Fruit fly (Drosophila melanogaster): ENCODE data around the gene CG14200.

The CG14200 gene

dm6 chrX:19479869-19480326 lies 15.4 kb upstream of the CG14200 start, which contains the start of the genes Naa15-16 and mRpS14 (continued):
- TF ChIP-seq fd64A (GFP tag; optimal IDR thresholded peaks at IDR 0.05) = no peak
- TF ChIP-seq dan (GFP tag; IDR thresholded peaks at IDR 0.05) = no peak
- TF ChIP-seq seq (GFP tag; IDR thresholded peaks at IDR 0.05) = no peak
- no peak for TF ChIP-seq E2f1 (GFP tag; IDR thresholded peaks at IDR 0.05)
- TF ChIP-seq ranshi (GFP tag; IDR thresholded peaks at IDR 0.05) = no peak
- TF ChIP-seq sqz (GFP tag; optimal IDR thresholded peaks at IDR 0.05) = no peak
- TF ChIP-seq CG4730 (GFP tag; IDR thresholded peaks at IDR 0.05) = no peak
- TF ChIP-seq CG17912 (GFP tag; optimal IDR thresholded peaks at IDR 0.05) = no peak
- no peak for TF ChIP-seq Drgx (GFP tag; IDR thresholded peaks at IDR 0.05)
- TF ChIP-seq Fer3 (tag; optimal IDR thresholded peaks at IDR 0.05) = no peak
- no peak for TF ChIP-seq fd3F (GFP tag; optimal IDR thresholded peaks at IDR 0.05)
- TF ChIP-seq HLHmδ (GFP tag; optimal IDR thresholded peaks at IDR 0.05) = peak; percentile 24
- TF ChIP-seq bcd (GFP tag; optimal IDR thresholded peaks at IDR 0.05) = no peak
- no peak for TF ChIP-seq zen (tag; optimal IDR thresholded peaks at IDR 0.05)
- no peak for TF ChIP-seq CG4282 (GFP tag; optimal IDR thresholded peaks at IDR 0.05)
- TF ChIP-seq pfk (GFP tag; optimal IDR thresholded peaks at IDR 0.05) = no peak
- TF ChIP-seq Six4 (GFP tag; optimal IDR thresholded peaks at IDR 0.05) = no peak
- no peak for TF ChIP-seq CG10543 (GFP tag; optimal IDR thresholded peaks at IDR 0.05)
- TF ChIP-seq sd (tag; optimal IDR thresholded peaks at IDR 0.05) = no peak
- no peak for TF ChIP-seq CG2678 (tag; optimal IDR thresholded peaks at IDR 0.05)
- TF ChIP-seq CG7357 (GFP tag; IDR thresholded peaks at IDR 0.05) = peak; percentile 79
- no peak for TF ChIP-seq CG2889 (GFP tag; IDR thresholded peaks at IDR 0.05)
- no peak for TF ChIP-seq D19B (GFP tag; optimal IDR thresholded peaks at IDR 0.05)
- TF ChIP-seq Doc2 (GFP tag; IDR thresholded peaks at IDR 0.05) = no peak
- TF ChIP-seq Awh (GFP tag; IDR thresholded peaks at IDR 0.05) = no peak
- TF ChIP-seq CG7372 (GFP tag; IDR thresholded peaks at IDR 0.05) = no peak
- no peak for TF ChIP-seq CG7556 (GFP tag; optimal IDR thresholded peaks at IDR 0.05)
- TF ChIP-seq D (optimal IDR thresholded peaks at IDR 0.05) = no peak
- TF ChIP-seq D (GFP tag; optimal IDR thresholded peaks at IDR 0.05) = no peak
- TF ChIP-seq Ets97D (GFP tag; optimal IDR thresholded peaks at IDR 0.05) = peak; percentile 33
- no peak for TF ChIP-seq sens-2 (GFP tag; IDR thresholded peaks at IDR 0.05)
- TF ChIP-seq fd96Cb (tag; optimal IDR thresholded peaks at IDR 0.05) = no peak
- TF ChIP-seq CG1792 (GFP tag; optimal IDR thresholded peaks at IDR 0.05) = no peak
- TF ChIP-seq tx (GFP tag; optimal IDR thresholded peaks at IDR 0.05) = no peak
- no peak for TF ChIP-seq CG6854 (GFP tag; optimal IDR thresholded peaks at IDR 0.05)
- no peak for TF ChIP-seq btn (GFP tag; optimal IDR thresholded peaks at IDR 0.05)
- TF ChIP-seq bowl (GFP tag; IDR thresholded peaks at IDR 0.05) = no peak
- peak; percentile 32 for TF ChIP-seq HmgZ (tag; optimal IDR thresholded peaks at IDR 0.05)
- no peak for TF ChIP-seq CG17568 (GFP tag; optimal IDR thresholded peaks at IDR 0.05)
- TF ChIP-seq inv (GFP tag; IDR thresholded peaks at IDR 0.05; ENCODE audit: partially characterized antibody) = peak; percentile 39; the same call in 1 of the 2 replicates
- TF ChIP-seq exex (tag; optimal IDR thresholded peaks at IDR 0.05) = no peak
- TF ChIP-seq Lim3 (GFP tag; IDR thresholded peaks at IDR 0.05) = no peak
- no peak for TF ChIP-seq kni (GFP tag; optimal IDR thresholded peaks at IDR 0.05)
- TF ChIP-seq Rx (GFP tag; IDR thresholded peaks at IDR 0.05) = no peak
- peak; percentile 52 to 90 for TF ChIP-seq crp (GFP tag; optimal IDR thresholded peaks at IDR 0.05)
- no peak for TF ChIP-seq CkIIα-i1 (GFP tag; IDR thresholded peaks at IDR 0.05)
- TF ChIP-seq chinmo (GFP tag; IDR thresholded peaks at IDR 0.05; ENCODE audit: partially characterized antibody) = 0 out of 4 replicates have a peak, but pooled peaks have one; percentile 69
- peak; percentile 69; the same call in 1 of the 2 replicates for TF ChIP-seq tna (GFP tag; IDR thresholded peaks at IDR 0.05; ENCODE audit: partially characterized antibody)
- TF ChIP-seq C15 (GFP tag; IDR thresholded peaks at IDR 0.05) = no peak
- no peak for TF ChIP-seq CG2712 (tag; optimal IDR thresholded peaks at IDR 0.05)
- peak; percentile 28 for TF ChIP-seq Adf1 (GFP tag; IDR thresholded peaks at IDR 0.05)
- TF ChIP-seq shn (GFP tag; optimal IDR thresholded peaks at IDR 0.05) = no peak
